Fruit fly (Drosophila melanogaster) whole organism, prepupa: ENCODE data around the gene CG1213.

ENCODE experiments used
- Blimp-1 ChIP-seq: fragments of 200-800 bp; sonication (Bioruptor generic); optimal IDR thresholded peaks from 3 replicates; lab custom pipeline; 2017; ENCODE audit warnings: missing biosample characterization, missing genetic modification characterization, mild to moderate bottlenecking, moderate library complexity, missing genetic modification reagents
- CG10631 ChIP-seq: fragments of 200-800 bp; sonication (Bioruptor generic); optimal IDR thresholded peaks from 2 replicates; lab custom pipeline; 2016; ENCODE audit warnings: missing biosample characterization, missing genetic modification characterization
- CG10669 ChIP-seq: fragments of 200-800 bp; sonication (Bioruptor generic); optimal IDR thresholded peaks from 3 replicates; lab custom pipeline; 2018; ENCODE audit warnings: missing biosample characterization, mild to moderate bottlenecking, missing genetic modification characterization, moderate library complexity
- CG11294 ChIP-seq: fragments of 200-800 bp; sonication (Bioruptor generic); IDR thresholded peaks from 2 replicates; pipeline ENCODE4 v1.3.6; 2022; ENCODE audit warnings: missing biosample characterization, missing genetic modification characterization
- CG15336 ChIP-seq: fragments of 200-800 bp; sonication (Bioruptor generic); IDR thresholded peaks from 2 replicates; pipeline ENCODE4 v1.3.6; 2022; ENCODE audit warnings: missing biosample characterization, missing genetic modification characterization
- CG1621 ChIP-seq: fragments of 200-800 bp; sonication (Bioruptor generic); optimal IDR thresholded peaks from 3 replicates; lab custom pipeline; 2018; ENCODE audit warnings: missing biosample characterization, mild to moderate bottlenecking, missing genetic modification characterization
- CG16779 ChIP-seq: fragments of 200-800 bp; sonication (Bioruptor generic); optimal IDR thresholded peaks from 3 replicates; lab custom pipeline; 2017; ENCODE audit warnings: missing biosample characterization, mild to moderate bottlenecking, missing genetic modification characterization
- CG3032 ChIP-seq: fragments of 200-800 bp; optimal IDR thresholded peaks from 2 replicates; lab custom pipeline; 2019; ENCODE audit warnings: missing biosample characterization, mild to moderate bottlenecking, missing genetic modification characterization, moderate library complexity
- CG31627 ChIP-seq: fragments of 200-800 bp; sonication (Bioruptor generic); optimal IDR thresholded peaks from 3 replicates; lab custom pipeline; 2016; ENCODE audit warnings: missing biosample characterization, missing genetic modification characterization
- CG32006 ChIP-seq: fragments of 200-800 bp; sonication (Bioruptor generic); optimal IDR thresholded peaks from 3 replicates; lab custom pipeline; 2017; ENCODE audit warnings: missing biosample characterization, mild to moderate bottlenecking, missing genetic modification characterization
- CG3919 ChIP-seq: fragments of 200-800 bp; sonication (Bioruptor generic); optimal IDR thresholded peaks from 3 replicates; lab custom pipeline; 2016; ENCODE audit warnings: missing biosample characterization, missing genetic modification characterization
- CG4318 ChIP-seq: fragments of 200-800 bp; sonication (Bioruptor generic); optimal IDR thresholded peaks from 3 replicates; lab custom pipeline; 2017; ENCODE audit warnings: missing biosample characterization, mild to moderate bottlenecking, missing genetic modification characterization
- CG6276 ChIP-seq: fragments of 200-800 bp; sonication (Bioruptor generic); optimal IDR thresholded peaks from 2 replicates; lab custom pipeline; 2017; ENCODE audit warnings: missing biosample characterization, mild to moderate bottlenecking, missing genetic modification characterization
- CG6792 ChIP-seq: fragments of 200-800 bp; sonication (Bioruptor generic); optimal IDR thresholded peaks from 3 replicates; lab custom pipeline; 2016; ENCODE audit warnings: missing biosample characterization, missing genetic modification characterization
- CG6808 ChIP-seq: fragments of 200-800 bp; sonication (Bioruptor generic); optimal IDR thresholded peaks from 3 replicates; lab custom pipeline; 2017; ENCODE audit warnings: missing biosample characterization, missing genetic modification characterization, mild to moderate bottlenecking, moderate library complexity, missing genetic modification reagents
- CG6854 ChIP-seq: fragments of 200-800 bp; sonication (Bioruptor generic); optimal IDR thresholded peaks from 2 replicates; lab custom pipeline; 2017; ENCODE audit warnings: missing biosample characterization, mild to moderate bottlenecking, missing genetic modification characterization
- CG7368 ChIP-seq: fragments of 200-800 bp; sonication (Bioruptor generic); optimal IDR thresholded peaks from 3 replicates; lab custom pipeline; 2016; ENCODE audit warnings: missing biosample characterization, missing genetic modification characterization
- CG8119 ChIP-seq: fragments of 200-800 bp; sonication (Bioruptor generic); IDR thresholded peaks from 3 replicates; pipeline ENCODE4 v1.3.6; 2022; ENCODE audit warnings: missing biosample characterization, missing genetic modification characterization
- CG8319 ChIP-seq: fragments of 200-800 bp; sonication (Bioruptor generic); optimal IDR thresholded peaks from 3 replicates; lab custom pipeline; 2016; ENCODE audit warnings: missing biosample characterization, missing genetic modification characterization
- CG8632 ChIP-seq: fragments of 200-800 bp; sonication (Bioruptor generic); optimal IDR thresholded peaks from 3 replicates; lab custom pipeline; 2016; ENCODE audit warnings: missing biosample characterization, missing genetic modification characterization
- CG9139 ChIP-seq: fragments of 200-800 bp; sonication (Bioruptor generic); optimal IDR thresholded peaks from 3 replicates; lab custom pipeline; 2017; ENCODE audit warnings: missing biosample characterization, mild to moderate bottlenecking, missing genetic modification characterization
- Eip75B ChIP-seq: fragments of 200-800 bp; sonication (Bioruptor generic); optimal IDR thresholded peaks from 3 replicates; lab custom pipeline; 2016; ENCODE audit warnings: missing biosample characterization, missing genetic modification characterization
- Eip78C ChIP-seq: fragments of 200-800 bp; sonication (Bioruptor generic); peaks from one replicate; lab custom pipeline; 2016; ENCODE audit warnings: missing biosample characterization, missing genetic modification characterization
- Eip93F ChIP-seq: fragments of 200-800 bp; sonication (Bioruptor generic); optimal IDR thresholded peaks from 2 replicates; lab custom pipeline; 2016; ENCODE audit warnings: missing biosample characterization, mild to moderate bottlenecking, missing genetic modification characterization
- Ets21C ChIP-seq: fragments of 200-800 bp; sonication (Bioruptor generic); optimal IDR thresholded peaks from 3 replicates; lab custom pipeline; 2016; ENCODE audit warnings: missing biosample characterization, missing genetic modification characterization
- Ets96B ChIP-seq: fragments of 200-800 bp; optimal IDR thresholded peaks from 2 replicates; lab custom pipeline; 2019; ENCODE audit warnings: missing biosample characterization, mild to moderate bottlenecking, missing genetic modification characterization, moderate library complexity
- Gug ChIP-seq: fragments of 200-800 bp; sonication (Bioruptor generic); IDR thresholded peaks from 2 replicates; pipeline ENCODE4 v1.3.6; 2022; ENCODE audit warnings: missing biosample characterization, missing genetic modification characterization
- Hr38 ChIP-seq: sonication (Bioruptor generic); optimal IDR thresholded peaks from 2 replicates; lab custom pipeline; 2016; ENCODE audit warnings: missing biosample characterization, missing genetic modification characterization
- Hr39 ChIP-seq: fragments of 200-800 bp; sonication (Bioruptor generic); optimal IDR thresholded peaks from 2 replicates; lab custom pipeline; 2016; ENCODE audit warnings: missing biosample characterization, missing genetic modification characterization
- Hr4 ChIP-seq: fragments of 200-800 bp; sonication (Bioruptor generic); optimal IDR thresholded peaks from 3 replicates; lab custom pipeline; 2016; ENCODE audit warnings: missing biosample characterization, missing genetic modification characterization
- Met ChIP-seq: fragments of 200-800 bp; sonication (Bioruptor generic); optimal IDR thresholded peaks from 3 replicates; lab custom pipeline; 2016; ENCODE audit warnings: missing biosample characterization, missing genetic modification characterization
- OdsH ChIP-seq: fragments of 200-800 bp; sonication (Bioruptor generic); optimal IDR thresholded peaks from 3 replicates; lab custom pipeline; 2016; ENCODE audit warnings: missing biosample characterization, missing genetic modification characterization
- Smox ChIP-seq: fragments of 200-800 bp; sonication (Bioruptor generic); optimal IDR thresholded peaks from 3 replicates; lab custom pipeline; 2016; ENCODE audit warnings: missing biosample characterization, missing genetic modification characterization
- Sox102F ChIP-seq: fragments of 200-800 bp; sonication (Bioruptor generic); optimal IDR thresholded peaks from 2 replicates; lab custom pipeline; 2016; ENCODE audit warnings: missing biosample characterization, mild to moderate bottlenecking, missing genetic modification characterization
- Sox15 ChIP-seq: fragments of 200-800 bp; sonication (Bioruptor generic); optimal IDR thresholded peaks from 3 replicates; lab custom pipeline; 2016; ENCODE audit warnings: missing biosample characterization, missing genetic modification characterization
- achi ChIP-seq: fragments of 200-800 bp; sonication (Bioruptor generic); optimal IDR thresholded peaks from 3 replicates; lab custom pipeline; 2016; ENCODE audit warnings: missing biosample characterization, missing genetic modification characterization
- acj6 ChIP-seq: fragments of 200-800 bp; sonication (Bioruptor generic); optimal IDR thresholded peaks from 3 replicates; lab custom pipeline; 2016; ENCODE audit warnings: missing biosample characterization, missing genetic modification characterization
- cyc ChIP-seq: fragments of 200-800 bp; sonication (Bioruptor generic); optimal IDR thresholded peaks from 3 replicates; lab custom pipeline; 2016; ENCODE audit warnings: missing biosample characterization, missing genetic modification characterization
- dac ChIP-seq: fragments of 200-800 bp; sonication (Bioruptor generic); optimal IDR thresholded peaks from 2 replicates; lab custom pipeline; 2017; ENCODE audit warnings: missing biosample characterization, mild to moderate bottlenecking, missing genetic modification characterization
- dsx ChIP-seq: fragments of 200-800 bp; optimal IDR thresholded peaks from 3 replicates; lab custom pipeline; 2019; ENCODE audit warnings: missing biosample characterization, mild to moderate bottlenecking, missing genetic modification characterization, moderate library complexity; ENCODE audit not compliant: poor library complexity, severe bottlenecking
- eg ChIP-seq: fragments of 200-800 bp; sonication (Bioruptor generic); IDR thresholded peaks from 3 replicates; pipeline ENCODE4 v1.3.6; 2022; ENCODE audit warnings: missing biosample characterization, missing genetic modification characterization
- fd59A ChIP-seq: fragments of 200-800 bp; sonication (Bioruptor generic); optimal IDR thresholded peaks from 2 replicates; lab custom pipeline; 2017; ENCODE audit warnings: missing biosample characterization, mild to moderate bottlenecking, missing genetic modification characterization, missing genetic modification reagents
- fd85E ChIP-seq: fragments of 200-800 bp; sonication (Bioruptor generic); optimal IDR thresholded peaks from 3 replicates; lab custom pipeline; 2016; ENCODE audit warnings: missing biosample characterization, missing genetic modification characterization
- fkh ChIP-seq: fragments of 200-800 bp; sonication (Bioruptor generic); optimal IDR thresholded peaks from 3 replicates; lab custom pipeline; 2017; ENCODE audit warnings: missing biosample characterization, mild to moderate bottlenecking, missing genetic modification characterization, moderate library complexity
- lz ChIP-seq: fragments of 200-800 bp; sonication (Bioruptor generic); optimal IDR thresholded peaks from 3 replicates; lab custom pipeline; 2016; ENCODE audit warnings: missing biosample characterization, missing genetic modification characterization
- net ChIP-seq: fragments of 200-800 bp; sonication (Bioruptor generic); optimal IDR thresholded peaks from 3 replicates; lab custom pipeline; 2016; ENCODE audit warnings: missing biosample characterization, missing genetic modification characterization
- pdm3 ChIP-seq: fragments of 200-800 bp; sonication (Bioruptor generic); optimal IDR thresholded peaks from 3 replicates; lab custom pipeline; 2016; ENCODE audit warnings: missing biosample characterization, missing genetic modification characterization
- salr ChIP-seq, 2 experiments: fragments of 200-800 bp; sonication (Bioruptor generic); optimal IDR thresholded peaks; 3 replicates each; lab custom pipeline; 2016 to 2018; ENCODE audit warnings: missing biosample characterization in 2 of 2, missing genetic modification characterization in 2 of 2, mild to moderate bottlenecking in 1 of 2
- spab ChIP-seq: fragments of 200-800 bp; sonication (Bioruptor generic); optimal IDR thresholded peaks from 2 replicates; lab custom pipeline; 2017; ENCODE audit warnings: missing biosample characterization, mild to moderate bottlenecking, missing genetic modification characterization, missing genetic modification reagents
- ss ChIP-seq, 2 experiments: fragments of 200-800 bp; sonication (Bioruptor generic); optimal IDR thresholded peaks; 2 replicates in 1 of 2; 3 replicates in 1 of 2; lab custom pipeline; 2017 to 2018; ENCODE audit warnings: mild to moderate bottlenecking in 2 of 2, missing biosample characterization in 2 of 2, missing genetic modification characterization in 2 of 2, moderate library complexity in 1 of 2
- svp ChIP-seq: fragments of 200-800 bp; sonication (Bioruptor generic); peaks from one replicate; lab custom pipeline; 2016; ENCODE audit warnings: missing biosample characterization, missing genetic modification characterization
- topi ChIP-seq: fragments of 200-800 bp; sonication (Bioruptor generic); optimal IDR thresholded peaks from 3 replicates; lab custom pipeline; 2016; ENCODE audit warnings: missing biosample characterization, missing genetic modification characterization
- vri ChIP-seq: fragments of 200-800 bp; sonication (Bioruptor generic); optimal IDR thresholded peaks from 3 replicates; lab custom pipeline; 2016; ENCODE audit warnings: missing biosample characterization, mild to moderate bottlenecking, missing genetic modification characterization

The CG1213 gene

DNA sequence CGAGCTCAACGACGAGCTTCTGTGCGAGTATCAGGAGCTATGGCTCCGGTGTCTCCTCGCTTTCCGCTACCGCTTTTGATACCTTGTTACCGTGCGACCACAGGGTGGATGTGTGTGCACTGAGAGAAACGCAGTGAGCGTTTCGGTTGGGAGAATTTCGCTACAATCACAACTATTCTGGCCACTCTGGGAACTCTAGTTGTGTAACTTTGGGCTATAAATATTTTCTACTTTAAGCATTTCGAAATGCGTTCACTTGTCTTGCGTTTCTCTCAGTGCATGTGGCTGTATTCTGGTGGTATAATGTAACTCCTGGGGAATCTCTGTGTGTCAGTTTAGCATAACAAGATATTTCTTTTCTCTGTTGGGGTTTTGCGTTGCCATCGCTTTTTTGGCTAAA, 30.4 kb downstream of the CG1213 start:
- TF ChIP-seq dsx (GFP tag; lab: Kevin White, UChicago): no peak
- peak; percentile 3 for TF ChIP-seq topi (GFP tag; lab: Kevin White, UChicago)
- TF ChIP-seq CG6808 (GFP tag; lab: Kevin White, UChicago): no peak
- TF ChIP-seq OdsH (GFP tag; lab: Kevin White, UChicago): peak; percentile 5
- TF ChIP-seq CG8119 (GFP tag; lab: Robert Waterston, UW): no peak
- no peak for TF ChIP-seq CG8632 (GFP tag; lab: Kevin White, UChicago)
- no peak for TF ChIP-seq Hr4 (GFP tag; lab: Kevin White, UChicago)
- peak; percentile 9 for TF ChIP-seq pdm3 (GFP tag; lab: Kevin White, UChicago)
- TF ChIP-seq CG7368 (GFP tag; lab: Kevin White, UChicago): no peak
- no peak for TF ChIP-seq Eip75B (GFP tag; lab: Kevin White, UChicago)
- peak; percentile 9 for TF ChIP-seq acj6 (GFP tag; lab: Kevin White, UChicago)
- no peak for TF ChIP-seq vri (GFP tag; lab: Kevin White, UChicago)
- TF ChIP-seq Hr38: no peak
- no peak for TF ChIP-seq dac (GFP tag; lab: Kevin White, UChicago)
- no peak for TF ChIP-seq salr (GFP tag; optimal IDR thresholded peaks at IDR 0.05; lab: Kevin White, UChicago)
- TF ChIP-seq CG10669: peak; percentile 24
- TF ChIP-seq fd59A (GFP tag; lab: Kevin White, UChicago): peak; percentile 6
- TF ChIP-seq CG1621: no peak
- no peak for TF ChIP-seq lz (GFP tag; lab: Kevin White, UChicago)
- no peak for TF ChIP-seq Gug (GFP tag; lab: Robert Waterston, UW)
- TF ChIP-seq achi (GFP tag; lab: Kevin White, UChicago): peak; percentile 2
- TF ChIP-seq CG4318 (GFP tag; lab: Kevin White, UChicago): no peak
- TF ChIP-seq eg (GFP tag; lab: Robert Waterston, UW): peak; percentile 12; the same call in 1 of the 3 replicates
- TF ChIP-seq spab: no peak
- TF ChIP-seq Ets21C (GFP tag; lab: Kevin White, UChicago): no peak
- TF ChIP-seq CG6854: no peak
- TF ChIP-seq CG32006 (GFP tag; lab: Kevin White, UChicago): peak; percentile 3
- no peak for TF ChIP-seq Blimp-1 (GFP tag; lab: Kevin White, UChicago)
- no peak for TF ChIP-seq CG3032 (tag; lab: Kevin White, UChicago)
- TF ChIP-seq fd85E (GFP tag; lab: Kevin White, UChicago): no peak
- TF ChIP-seq CG31627 (GFP tag; lab: Kevin White, UChicago): peak; percentile 3
- no peak for TF ChIP-seq CG16779
- no peak for TF ChIP-seq Sox15 (GFP tag; lab: Kevin White, UChicago)
- no peak for TF ChIP-seq CG8319 (GFP tag; lab: Kevin White, UChicago)
- TF ChIP-seq CG9139 (GFP tag; lab: Kevin White, UChicago): no peak
- TF ChIP-seq CG11294: no peak
- no peak for TF ChIP-seq Met (GFP tag; lab: Kevin White, UChicago)
- peak; percentile 34 for TF ChIP-seq CG10631
- TF ChIP-seq CG3919: no peak
- no peak for TF ChIP-seq fkh (GFP tag; lab: Kevin White, UChicago)
- no peak for TF ChIP-seq ss (GFP tag; optimal IDR thresholded peaks at IDR 0.05; lab: Kevin White, UChicago)
- TF ChIP-seq Eip93F: no peak
- no peak for TF ChIP-seq Ets96B (tag; lab: Kevin White, UChicago)
- no peak for TF ChIP-seq Sox102F (GFP tag; lab: Kevin White, UChicago)
- TF ChIP-seq svp: peak; percentile 64
- no peak for TF ChIP-seq CG15336 (GFP tag; lab: Robert Waterston, UW)
- TF ChIP-seq CG6276 (GFP tag; lab: Kevin White, UChicago): no peak
- no peak for TF ChIP-seq net (GFP tag; lab: Kevin White, UChicago)
- no peak for TF ChIP-seq Hr39
- TF ChIP-seq CG6792 (GFP tag; lab: Kevin White, UChicago): no peak
- TF ChIP-seq Eip78C (GFP tag; lab: Kevin White, UChicago): no peak
- TF ChIP-seq cyc (GFP tag; lab: Kevin White, UChicago): no peak
- TF ChIP-seq Smox (GFP tag; lab: Kevin White, UChicago): no peak
